Worm (Caenorhabditis elegans) whole organism, early embryonic: Measurements from ENCODE around the gene clec-123.

Experiments
- F13C5.2 ChIP-seq: sonication (generic microtip); optimal IDR thresholded peaks from 2 replicates; lab custom pipeline; 2017; ENCODE audit warnings: mild to moderate bottlenecking, missing genetic modification characterization, inconsistent platforms, missing compliant biosample characterization
- hmg-4 ChIP-seq: fragments of 200-800 bp; sonication (Bioruptor generic); optimal IDR thresholded peaks from 2 replicates; lab custom pipeline; 2018; ENCODE audit warnings: mild to moderate bottlenecking, missing genetic modification characterization, missing compliant biosample characterization
- scrt-1 ChIP-seq: fragments of 200-800 bp; sonication (Bioruptor generic); IDR thresholded peaks from 2 replicates; pipeline ENCODE4 v1.3.6; 2022; ENCODE audit warnings: missing genetic modification characterization, missing compliant biosample characterization
- sea-1 ChIP-seq: fragments of 200-800 bp; sonication (Bioruptor generic); conservative IDR thresholded peaks from 2 replicates; pipeline ENCODE4 v1.3.6; 2022; ENCODE audit warnings: missing genetic modification characterization, missing compliant biosample characterization

DNA sequence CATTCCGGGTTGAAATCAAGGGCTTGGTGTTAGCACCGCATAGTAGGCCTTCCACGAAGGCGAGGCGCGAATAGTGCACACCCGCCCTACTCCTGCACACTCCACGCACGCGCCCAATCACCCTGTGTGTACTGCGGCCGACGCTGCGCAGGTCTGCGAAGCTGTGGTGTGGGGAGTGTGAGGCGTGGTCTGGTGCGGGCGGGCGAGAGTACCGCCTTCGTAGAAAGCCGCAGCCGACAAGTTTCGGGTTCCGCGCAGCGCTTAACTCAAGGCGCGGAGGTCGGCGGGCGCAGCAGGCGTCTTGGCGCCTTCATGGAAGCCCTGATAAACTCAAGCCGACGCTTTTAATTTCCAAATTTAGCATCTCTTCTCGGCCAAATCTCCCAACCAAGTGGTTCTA, 5.9 kb upstream of the clec-123 start:
- TF ChIP-seq F13C5.2 (no peak), sea-1 (GFP tag; lab: Robert Waterston, UW) (no peak), hmg-4 (GFP tag; lab: Kevin White, UChicago) (no peak), scrt-1 (GFP tag; lab: Robert Waterston, UW) (no peak)
